Fruit fly (Drosophila melanogaster): ENCODE measurements around the gene Arpc3B.

Arpc3B gene

dm6 chrX:17142940-17143534 is 37.4 kb upstream of the Arpc3B start, which contains the start of the genes mei-217 and mei-218 (continued):
- TF ChIP-seq CG10366 (GFP tag; IDR thresholded peaks at IDR 0.05) = no peak
- peak; percentile 42 for TF ChIP-seq Ets97D (GFP tag; optimal IDR thresholded peaks at IDR 0.05)
- TF ChIP-seq dmrt11E (tag; optimal IDR thresholded peaks at IDR 0.05) = peak; percentile 25
- TF ChIP-seq tgo (GFP tag; IDR thresholded peaks at IDR 0.05) = peak; percentile 27; the same call in 1 of the 3 replicates
- no peak for TF ChIP-seq tx (GFP tag; optimal IDR thresholded peaks at IDR 0.05)
- no peak for TF ChIP-seq Awh (GFP tag; IDR thresholded peaks at IDR 0.05)
- peak; percentile 71 for TF ChIP-seq CG13287 (GFP tag; IDR thresholded peaks at IDR 0.05; ENCODE audit: partially characterized antibody)
- 0 out of 2 replicates have a peak, but pooled peaks have one; percentile 11 for TF ChIP-seq ssp (GFP tag; IDR thresholded peaks at IDR 0.05)
- peak; percentile 1 for TF ChIP-seq CG10979 (tag; optimal IDR thresholded peaks at IDR 0.05)
- TF ChIP-seq CG7745 (tag; optimal IDR thresholded peaks at IDR 0.05) = no peak
- no peak for TF ChIP-seq caup (GFP tag; optimal IDR thresholded peaks at IDR 0.05; ENCODE audit: severe bottlenecking)
- no peak for TF ChIP-seq Elba2 (GFP tag; optimal IDR thresholded peaks at IDR 0.05)
- peak; percentile 41 for TF ChIP-seq E2f2 (GFP tag; IDR thresholded peaks at IDR 0.05)
- 0 out of 2 replicates have a peak, but pooled peaks have one; percentile 39 for TF ChIP-seq nerfin-2 (GFP tag; IDR thresholded peaks at IDR 0.05; ENCODE audit: partially characterized antibody)
- peak; percentile 52 for TF ChIP-seq CG12659 (GFP tag; optimal IDR thresholded peaks at IDR 0.05)
- no peak for TF ChIP-seq tll (GFP tag; optimal IDR thresholded peaks at IDR 0.05)
- TF ChIP-seq CG31441 (GFP tag; IDR thresholded peaks at IDR 0.05) = no peak
- TF ChIP-seq run (tag; optimal IDR thresholded peaks at IDR 0.05) = no peak
- no peak for TF ChIP-seq CG14965 (GFP tag; optimal IDR thresholded peaks at IDR 0.05; ENCODE audit: borderline replicate concordance)
- peak; percentile 68 for TF ChIP-seq hbn (GFP tag; IDR thresholded peaks at IDR 0.05; ENCODE audit: partially characterized antibody)
- peak; percentile 66 for TF ChIP-seq sna (GFP tag; IDR thresholded peaks at IDR 0.05; ENCODE audit: partially characterized antibody)
- TF ChIP-seq jumu (GFP tag; optimal IDR thresholded peaks at IDR 0.05) = no peak
- TF ChIP-seq CG12236 (GFP tag; optimal IDR thresholded peaks at IDR 0.05) = no peak
- TF ChIP-seq sisA (GFP tag; IDR thresholded peaks at IDR 0.05) = no peak
- peak; percentile 27 for TF ChIP-seq gfzf (GFP tag; optimal IDR thresholded peaks at IDR 0.05)
- no peak for TF ChIP-seq Oaz (GFP tag; IDR thresholded peaks at IDR 0.05)
- no peak for TF ChIP-seq Ravus (GFP tag; IDR thresholded peaks at IDR 0.05)
- TF ChIP-seq NfI (GFP tag; optimal IDR thresholded peaks at IDR 0.05) = no peak
- TF ChIP-seq Doc3 (GFP tag; IDR thresholded peaks at IDR 0.05; ENCODE audit: partially characterized antibody) = peak; percentile 66; the same call in 1 of the 3 replicates
- TF ChIP-seq B-H2 (GFP tag; optimal IDR thresholded peaks at IDR 0.05) = no peak
- peak; percentile 56 for TF ChIP-seq CG12391 (tag; optimal IDR thresholded peaks at IDR 0.05)
- no peak for TF ChIP-seq D19B (GFP tag; optimal IDR thresholded peaks at IDR 0.05)
- TF ChIP-seq B-H1 (GFP tag; IDR thresholded peaks at IDR 0.05) = no peak
- peak; percentile 58; the same call in 2 of the 3 replicates for TF ChIP-seq CG34224 (GFP tag; IDR thresholded peaks at IDR 0.05; ENCODE audit: partially characterized antibody)
- TF ChIP-seq CG5953 (GFP tag; IDR thresholded peaks at IDR 0.05) = no peak
- TF ChIP-seq CG30020 (tag; optimal IDR thresholded peaks at IDR 0.05) = peak; percentile 46
- TF ChIP-seq CG4617 (GFP tag; optimal IDR thresholded peaks at IDR 0.05; ENCODE audit: borderline replicate concordance) = peak; percentile 4
- no peak for TF ChIP-seq HHEX (GFP tag; optimal IDR thresholded peaks at IDR 0.05)
- TF ChIP-seq lmd (GFP tag; IDR thresholded peaks at IDR 0.05) = peak; percentile 26; the same call in 1 of the 2 replicates
- TF ChIP-seq Chrac-16 (GFP tag; optimal IDR thresholded peaks at IDR 0.05) = peak; percentile 28
- no peak for TF ChIP-seq cad (GFP tag; optimal IDR thresholded peaks at IDR 0.05)

All from whole organism, embryonic.